Fruit fly (Drosophila melanogaster): ENCODE results near the gene CG4287.

DNA sequence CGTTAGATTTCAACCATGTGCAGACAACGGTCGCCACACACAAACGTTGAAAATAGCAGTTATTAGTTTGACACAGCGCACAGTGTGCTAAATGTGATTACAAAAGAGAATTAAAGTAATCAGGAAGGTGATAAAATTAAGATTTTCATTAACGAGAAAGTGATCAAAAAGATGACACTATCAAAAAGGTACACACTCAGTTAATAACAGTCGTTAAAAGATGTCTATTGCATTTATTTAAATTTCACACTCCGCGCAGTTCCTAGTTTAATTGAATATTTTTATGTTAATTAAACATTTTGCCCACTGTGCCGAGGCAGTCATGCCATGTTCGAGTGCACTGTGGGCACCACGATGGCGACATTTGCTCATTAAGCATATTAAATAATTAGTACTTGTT lies 36.5 kb downstream of the CG4287 start:
- TF ChIP-seq pan (optimal IDR thresholded peaks at IDR 0.05) (no peak), usp (GFP tag; optimal IDR thresholded peaks at IDR 0.05) (no peak)
